Fruit fly (Drosophila melanogaster): ENCODE measurements around the gene kek5.

The kek5 gene

dm6 chrX:19317058-19317767, 35.8 kb upstream of the kek5 start (continued):
- TF ChIP-seq CG2202 (tag; optimal IDR thresholded peaks at IDR 0.05) (no peak), Poxn (GFP tag; IDR thresholded peaks at IDR 0.05) (no peak), CG12769 (tag; optimal IDR thresholded peaks at IDR 0.05) (no peak), CG18619 (GFP tag; optimal IDR thresholded peaks at IDR 0.05) (peak; percentile 50), pita (GFP tag; optimal IDR thresholded peaks at IDR 0.05) (no peak), Hand (GFP tag; optimal IDR thresholded peaks at IDR 0.05) (peak; percentile 71), sim (GFP tag; IDR thresholded peaks at IDR 0.05) (no peak), fd102C (GFP tag; optimal IDR thresholded peaks at IDR 0.05) (no peak), Deaf1 (tag; optimal IDR thresholded peaks at IDR 0.05) (peak; percentile 33), sr (GFP tag; IDR thresholded peaks at IDR 0.05) (no peak), CG6791 (GFP tag; IDR thresholded peaks at IDR 0.05; ENCODE audit: partially characterized antibody) (no peak), CG34422 (GFP tag; IDR thresholded peaks at IDR 0.05) (0 out of 3 replicates have a peak, but pooled peaks have one; percentile 24), amos (GFP tag; IDR thresholded peaks at IDR 0.05; ENCODE audit: partially characterized antibody) (no peak), Meics (GFP tag; optimal IDR thresholded peaks at IDR 0.05) (peak; percentile 73), vvl (GFP tag; IDR thresholded peaks at IDR 0.05) (peak; percentile 71), Ravus (GFP tag; IDR thresholded peaks at IDR 0.05) (no peak; the same call in 1 of the 2 replicates), lmd (GFP tag; IDR thresholded peaks at IDR 0.05) (peak; percentile 56), salm (tag; optimal IDR thresholded peaks at IDR 0.05) (peak; percentile 41), CG13894 (tag; optimal IDR thresholded peaks at IDR 0.05) (peak; percentile 43), CG10267 (tag; optimal IDR thresholded peaks at IDR 0.05) (peak; percentile 69), dmrt99B (tag; optimal IDR thresholded peaks at IDR 0.05) (peak; percentile 79), org-1 (GFP tag; optimal IDR thresholded peaks at IDR 0.05) (peak; percentile 43), CG8388 (GFP tag; optimal IDR thresholded peaks at IDR 0.05) (peak; percentile 70), CG7556 (GFP tag; optimal IDR thresholded peaks at IDR 0.05) (peak; percentile 73), CG4820 (GFP tag; optimal IDR thresholded peaks at IDR 0.05) (peak; percentile 43), Gsc (GFP tag; IDR thresholded peaks at IDR 0.05) (no peak), CHES-1-like (GFP tag; optimal IDR thresholded peaks at IDR 0.05) (no peak), bsh (GFP tag; optimal IDR thresholded peaks at IDR 0.05) (peak in 1 of 2 experiments; percentile 69), CG2712 (tag; optimal IDR thresholded peaks at IDR 0.05) (peak; percentile 82), phol (tag; optimal IDR thresholded peaks at IDR 0.05) (peak; percentile 74), jigr1 (GFP tag; IDR thresholded peaks at IDR 0.05) (no peak), mirr (GFP tag; optimal IDR thresholded peaks at IDR 0.05) (peak; percentile 30), CG15696 (tag; optimal IDR thresholded peaks at IDR 0.05) (peak; percentile 53), gsb-n (tag; optimal IDR thresholded peaks at IDR 0.05) (peak; percentile 59), pnt (GFP tag; optimal IDR thresholded peaks at IDR 0.05) (no peak), btn (GFP tag; optimal IDR thresholded peaks at IDR 0.05) (no peak), CG9932 (GFP tag; IDR thresholded peaks at IDR 0.05) (peak; percentile 48), CG2875 (GFP tag; optimal IDR thresholded peaks at IDR 0.05) (peak; percentile 13), E2f1 (GFP tag; IDR thresholded peaks at IDR 0.05) (peak; percentile 49; the same call in 1 of the 2 replicates), so (GFP tag; IDR thresholded peaks at IDR 0.05) (0 out of 3 replicates have a peak, but pooled peaks have one; percentile 40), dm (GFP tag; optimal IDR thresholded peaks at IDR 0.05) (no peak), NFAT (GFP tag; IDR thresholded peaks at IDR 0.05) (no peak), CG30403 (GFP tag; optimal IDR thresholded peaks at IDR 0.05) (peak; percentile 23), hbn (GFP tag; IDR thresholded peaks at IDR 0.05; ENCODE audit: partially characterized antibody) (no peak), pzg (GFP tag; optimal IDR thresholded peaks at IDR 0.05) (no peak), ab (GFP tag; optimal IDR thresholded peaks at IDR 0.05) (no peak), dan (GFP tag; IDR thresholded peaks at IDR 0.05) (no peak), mam (GFP tag; optimal IDR thresholded peaks at IDR 0.05) (no peak), Ets65A (GFP tag) (no peak), crol (GFP tag; IDR thresholded peaks at IDR 0.05) (no peak)

All from whole organism, embryonic.